Worm (Caenorhabditis elegans) whole organism, L2 larva: ENCODE data around the gene F59B2.15.

Experiments used
- R02D3.7 ChIP-seq: fragments of 150-350 bp; optimal IDR thresholded peaks from 2 replicates; lab custom pipeline; 2014; ENCODE audit warnings: missing biosample characterization, missing genetic modification characterization
- ZK546.5 ChIP-seq: sonication (generic microtip); optimal IDR thresholded peaks from 2 replicates; lab custom pipeline; 2017; ENCODE audit warnings: missing biosample characterization, missing genetic modification characterization
- aly-2 ChIP-seq: fragments of 150-350 bp; optimal IDR thresholded peaks from 2 replicates; lab custom pipeline; 2014; ENCODE audit warnings: missing biosample characterization, missing genetic modification characterization
- lin-13 ChIP-seq: fragments of 150-350 bp; optimal IDR thresholded peaks from 2 replicates; lab custom pipeline; 2014; ENCODE audit warnings: missing biosample characterization, missing genetic modification reagents, missing genetic modification characterization
- lsy-2 ChIP-seq, 2 experiments: fragments of 150-350 bp in 1 of 2; sonication (generic microtip) in 1 of 2; optimal IDR thresholded peaks; 2 replicates each; lab custom pipeline; 2014 to 2017; ENCODE audit warnings: missing biosample characterization in 2 of 2, missing genetic modification characterization in 2 of 2
- mdl-1 ChIP-seq, 2 experiments: fragments of 150-350 bp in 1 of 2; sonication (generic microtip) in 1 of 2; optimal IDR thresholded peaks; 2 replicates each; lab custom pipeline; 2017; ENCODE audit warnings: missing biosample characterization in 2 of 2, missing genetic modification characterization in 2 of 2
- nhr-23 ChIP-seq: fragments of 150-350 bp; optimal IDR thresholded peaks from 2 replicates; lab custom pipeline; 2014; ENCODE audit warnings: missing biosample characterization, missing genetic modification reagents, missing genetic modification characterization
- snpc-4 ChIP-seq: fragments of 150-350 bp; optimal IDR thresholded peaks from 2 replicates; lab custom pipeline; 2014; ENCODE audit warnings: missing biosample characterization, missing genetic modification characterization
- unc-39 ChIP-seq: fragments of 150-350 bp; optimal IDR thresholded peaks from 2 replicates; lab custom pipeline; 2014; ENCODE audit warnings: missing biosample characterization, missing genetic modification characterization

- peak; percentile 71 to 83 for TF ChIP-seq lsy-2 (tag; optimal IDR thresholded peaks at IDR 0.05; lab: Kevin White, UChicago)
- no peak for TF ChIP-seq ZK546.5
- TF ChIP-seq snpc-4, result no peak
- no peak for TF ChIP-seq mdl-1 (tag; optimal IDR thresholded peaks at IDR 0.05; lab: Kevin White, UChicago)
- TF ChIP-seq aly-2, result no peak
- no peak for TF ChIP-seq nhr-23
- no peak for TF ChIP-seq R02D3.7 (tag; lab: Kevin White, UChicago)
- TF ChIP-seq lin-13 (GFP tag; lab: Kevin White, UChicago), result peak; percentile 23
- TF ChIP-seq unc-39, result no peak
These were observed 31.0 kb downstream of the F59B2.15 start, which contains the start of the genes eif-3.D and R08D7.4 for ce11 chrIII:8971255-8972020.
